Fruit fly (Drosophila melanogaster) whole organism, pupa: ENCODE results near the gene CG18428.
A peak's percentile ranks its signal among the peaks of the same experiment; 100 is the strongest.

Experiments used
- CG10348 ChIP-seq: fragments of 200-800 bp; sonication (Bioruptor generic); IDR thresholded peaks from 2 replicates; pipeline ENCODE4 v1.3.6; 2022; ENCODE audit warnings: missing biosample characterization, missing genetic modification characterization
- CG12605 ChIP-seq: fragments of 200-800 bp; sonication (Bioruptor generic); IDR thresholded peaks from 2 replicates; pipeline ENCODE4 v1.3.6; 2022; ENCODE audit warnings: missing biosample characterization, missing genetic modification characterization
- CG13204 ChIP-seq: fragments of 200-800 bp; sonication (Bioruptor generic); optimal IDR thresholded peaks from 2 replicates; lab custom pipeline; 2018; ENCODE audit warnings: missing biosample characterization, mild to moderate bottlenecking, missing genetic modification characterization, moderate library complexity
- CG14655 ChIP-seq: fragments of 200-800 bp; sonication (Bioruptor generic); optimal IDR thresholded peaks from 3 replicates; lab custom pipeline; 2017; ENCODE audit warnings: mild to moderate bottlenecking, missing biosample characterization, missing genetic modification reagents, missing genetic modification characterization
- CG15710 ChIP-seq: fragments of 200-800 bp; sonication (Bioruptor generic); optimal IDR thresholded peaks from 2 replicates; lab custom pipeline; 2018; ENCODE audit warnings: missing biosample characterization, mild to moderate bottlenecking, missing genetic modification characterization, moderate library complexity
- CG17806 ChIP-seq: fragments of 200-800 bp; sonication (Bioruptor generic); optimal IDR thresholded peaks from 2 replicates; lab custom pipeline; 2018; ENCODE audit warnings: missing biosample characterization, mild to moderate bottlenecking, missing genetic modification characterization, moderate library complexity
- CG32121 ChIP-seq: fragments of 200-800 bp; sonication (Bioruptor generic); IDR thresholded peaks from 2 replicates; pipeline ENCODE4 v1.3.6; 2022; ENCODE audit warnings: missing biosample characterization, missing genetic modification characterization
- CG34367 ChIP-seq: fragments of 200-800 bp; sonication (Bioruptor generic); optimal IDR thresholded peaks from 2 replicates; lab custom pipeline; 2018; ENCODE audit warnings: missing biosample characterization, mild to moderate bottlenecking, missing genetic modification characterization
- CG4496 ChIP-seq: fragments of 200-800 bp; sonication (Bioruptor generic); IDR thresholded peaks from 3 replicates; pipeline ENCODE4 v1.3.6; 2022; ENCODE audit warnings: missing biosample characterization, missing genetic modification characterization
- CG8159 ChIP-seq: fragments of 200-800 bp; sonication (Bioruptor generic); optimal IDR thresholded peaks from 3 replicates; lab custom pipeline; 2018; ENCODE audit warnings: missing biosample characterization, mild to moderate bottlenecking, missing genetic modification characterization, moderate library complexity
- CG8301 ChIP-seq: fragments of 200-800 bp; sonication (Bioruptor generic); optimal IDR thresholded peaks from 2 replicates; lab custom pipeline; 2018; ENCODE audit warnings: missing biosample characterization, mild to moderate bottlenecking, missing genetic modification characterization
- CG9948 ChIP-seq: fragments of 200-800 bp; sonication (Bioruptor generic); optimal IDR thresholded peaks from 2 replicates; lab custom pipeline; 2018; ENCODE audit warnings: missing biosample characterization, mild to moderate bottlenecking, missing genetic modification characterization, moderate library complexity
- D1 ChIP-seq: fragments of 200-800 bp; sonication (Bioruptor generic); optimal IDR thresholded peaks from 2 replicates; lab custom pipeline; 2018; ENCODE audit warnings: missing biosample characterization, mild to moderate bottlenecking, missing genetic modification characterization, moderate library complexity
- EcR ChIP-seq: fragments of 200-800 bp; sonication (Bioruptor generic); optimal IDR thresholded peaks from 3 replicates; lab custom pipeline; 2019; ENCODE audit warnings: missing biosample characterization, missing genetic modification characterization, mild to moderate bottlenecking, moderate library complexity, missing genetic modification reagents
- Ets98B ChIP-seq: fragments of 200-800 bp; sonication (Bioruptor generic); IDR thresholded peaks from 2 replicates; pipeline ENCODE4 v1.3.6; 2022; ENCODE audit warnings: missing biosample characterization, missing genetic modification characterization
- Pif1A ChIP-seq: fragments of 200-800 bp; sonication (Bioruptor generic); optimal IDR thresholded peaks from 3 replicates; lab custom pipeline; 2016; ENCODE audit warnings: missing biosample characterization, missing genetic modification characterization
- Pif1B ChIP-seq: fragments of 200-800 bp; sonication (Bioruptor generic); optimal IDR thresholded peaks from 3 replicates; lab custom pipeline; 2016; ENCODE audit warnings: missing biosample characterization, missing genetic modification characterization
- Snoo ChIP-seq: fragments of 200-800 bp; sonication (Bioruptor generic); optimal IDR thresholded peaks from 3 replicates; lab custom pipeline; 2017; ENCODE audit warnings: missing biosample characterization, mild to moderate bottlenecking, missing genetic modification characterization, inconsistent platforms
- fd96Ca ChIP-seq: fragments of 200-800 bp; sonication (Bioruptor generic); IDR thresholded peaks from 3 replicates; pipeline ENCODE4 v1.3.6; 2022; ENCODE audit warnings: missing biosample characterization, missing genetic modification characterization
- gl ChIP-seq: fragments of 200-800 bp; sonication (Bioruptor generic); optimal IDR thresholded peaks from 2 replicates; lab custom pipeline; 2018; ENCODE audit warnings: missing biosample characterization, mild to moderate bottlenecking, missing genetic modification characterization
- rn ChIP-seq: fragments of 200-800 bp; sonication (Bioruptor generic); IDR thresholded peaks from 2 replicates; pipeline ENCODE4 v1.3.6; 2022; ENCODE audit warnings: missing biosample characterization, missing genetic modification characterization

The CG18428 gene

dm6 chr3R:24151924-24152809 lies 43.0 kb downstream of the CG18428 start, which contains the start of the genes p38a and CG6178:
Gene p38a, minus strand, starts transcription at chr3R:24152321.
Gene CG6178, plus strand, starts transcription at chr3R:24152347.
- TF ChIP-seq gl (tag; lab: Kevin White, UChicago) (peak; percentile 74), Pif1A (GFP tag; lab: Kevin White, UChicago) (peak; percentile 91), CG8301 (tag; lab: Kevin White, UChicago) (peak; percentile 98), CG12605 (GFP tag; lab: Robert Waterston, UW) (peak; percentile 89), Pif1B (GFP tag; lab: Kevin White, UChicago) (peak; percentile 97), CG8159 (peak; percentile 99), fd96Ca (GFP tag; lab: Robert Waterston, UW) (peak; percentile 95), CG4496 (peak; percentile 97), CG15710 (tag; lab: Kevin White, UChicago) (peak; percentile 99), CG10348 (GFP tag; lab: Robert Waterston, UW) (peak; percentile 91), CG32121 (GFP tag; lab: Robert Waterston, UW) (peak; percentile 98), CG17806 (tag; lab: Kevin White, UChicago) (peak; percentile 98), Ets98B (GFP tag; lab: Robert Waterston, UW) (peak; percentile 97), EcR (peak; percentile 63), CG9948 (tag; lab: Kevin White, UChicago) (peak; percentile 99), Snoo (tag; lab: Kevin White, UChicago) (peak; percentile 98), CG13204 (GFP tag; lab: Kevin White, UChicago) (peak; percentile 89), rn (GFP tag; lab: Robert Waterston, UW) (peak; percentile 97), CG34367 (peak; percentile 94), D1 (tag; lab: Kevin White, UChicago) (no peak), CG14655 (GFP tag; lab: Kevin White, UChicago) (peak; percentile 99)
